Worm (Caenorhabditis elegans) whole organism, young adult: ENCODE measurements around the gene syg-1.

Source experiments
- B0019.2 ChIP-seq: fragments of 200-800 bp; sonication (Bioruptor generic); conservative IDR thresholded peaks from 2 replicates; pipeline ENCODE4 v1.3.6; 2022; ENCODE audit warnings: missing genetic modification reagents, missing genetic modification characterization, missing compliant biosample characterization
- B0261.1 ChIP-seq: sonication (generic microtip); optimal IDR thresholded peaks from 2 replicates; lab custom pipeline; 2016; ENCODE audit warnings: mild to moderate bottlenecking, missing genetic modification characterization, moderate library complexity, missing compliant biosample characterization
- B0336.3 ChIP-seq: fragments of 200-800 bp; sonication (Bioruptor generic); IDR thresholded peaks from 2 replicates; pipeline ENCODE4 v1.3.6; 2022; ENCODE audit warnings: missing genetic modification characterization, missing compliant biosample characterization
- C06A6.2 ChIP-seq: fragments of 200-800 bp; sonication (Bioruptor generic); conservative IDR thresholded peaks from 2 replicates; pipeline ENCODE4 v1.3.6; 2022; ENCODE audit warnings: missing genetic modification characterization, missing compliant biosample characterization
- F10E7.11 ChIP-seq: sonication (generic microtip); optimal IDR thresholded peaks from 2 replicates; lab custom pipeline; 2017; ENCODE audit warnings: mild to moderate bottlenecking, missing genetic modification characterization, moderate library complexity, missing compliant biosample characterization
- F55B11.4 ChIP-seq: sonication (generic microtip); optimal IDR thresholded peaks from 2 replicates; lab custom pipeline; 2016; ENCODE audit warnings: missing compliant biosample characterization, missing genetic modification characterization, borderline replicate concordance; ENCODE audit not compliant: insufficient read depth
- K11D2.4 ChIP-seq: fragments of 200-800 bp; sonication (Bioruptor generic); IDR thresholded peaks from 2 replicates; pipeline ENCODE4 v1.3.6; 2022; ENCODE audit warnings: missing genetic modification reagents, missing genetic modification characterization, missing compliant biosample characterization
- T07F8.4 ChIP-seq: sonication (generic microtip); optimal IDR thresholded peaks from 2 replicates; lab custom pipeline; 2016; ENCODE audit warnings: mild to moderate bottlenecking, missing genetic modification characterization, moderate library complexity, missing compliant biosample characterization
- T26A5.8 ChIP-seq: sonication (generic microtip); optimal IDR thresholded peaks from 2 replicates; lab custom pipeline; 2016; ENCODE audit warnings: missing genetic modification characterization, missing compliant biosample characterization
- Y53F4B.3 ChIP-seq: fragments of 200-800 bp; sonication (Bioruptor generic); IDR thresholded peaks from 2 replicates; pipeline ENCODE4 v1.3.6; 2022; ENCODE audit warnings: missing genetic modification reagents, missing genetic modification characterization, missing compliant biosample characterization
- Y56A3A.18 ChIP-seq: fragments of 200-800 bp; sonication (Bioruptor generic); IDR thresholded peaks from 2 replicates; pipeline ENCODE4 v1.3.6; 2022; ENCODE audit warnings: missing genetic modification reagents, missing genetic modification characterization, missing compliant biosample characterization
- attf-5 ChIP-seq: fragments of 200-800 bp; sonication (Bioruptor generic); optimal IDR thresholded peaks from 2 replicates; lab custom pipeline; 2018; ENCODE audit warnings: mild to moderate bottlenecking, missing genetic modification characterization, missing compliant biosample characterization
- bed-2 ChIP-seq: fragments of 200-800 bp; sonication (Bioruptor generic); IDR thresholded peaks from 2 replicates; pipeline ENCODE4 v1.3.6; 2022; ENCODE audit warnings: missing genetic modification reagents, missing genetic modification characterization, missing compliant biosample characterization
- ceh-100 ChIP-seq: fragments of 200-800 bp; sonication (Bioruptor generic); IDR thresholded peaks from 2 replicates; pipeline ENCODE4 v1.3.6; 2022; ENCODE audit warnings: missing genetic modification reagents, missing genetic modification characterization, missing compliant biosample characterization
- ceh-27 ChIP-seq: fragments of 200-800 bp; sonication (Bioruptor generic); optimal IDR thresholded peaks from 2 replicates; lab custom pipeline; 2018; ENCODE audit warnings: mild to moderate bottlenecking, missing genetic modification characterization, moderate library complexity, missing compliant biosample characterization
- ceh-40 ChIP-seq: fragments of 200-800 bp; sonication (Bioruptor generic); IDR thresholded peaks from 2 replicates; pipeline ENCODE4 v1.3.6; 2022; ENCODE audit warnings: missing genetic modification characterization, missing compliant biosample characterization
- ceh-58 ChIP-seq: fragments of 200-800 bp; sonication (Bioruptor generic); IDR thresholded peaks from 2 replicates; pipeline ENCODE4 v1.3.6; 2022; ENCODE audit warnings: missing genetic modification characterization, missing compliant biosample characterization
- dox-1 ChIP-seq: fragments of 200-800 bp; sonication (Bioruptor generic); IDR thresholded peaks from 2 replicates; pipeline ENCODE4 v1.3.6; 2022; ENCODE audit warnings: missing genetic modification reagents, missing genetic modification characterization, missing compliant biosample characterization
- dpl-1 ChIP-seq: fragments of 150-350 bp; optimal IDR thresholded peaks from 2 replicates; lab custom pipeline; 2014; ENCODE audit warnings: missing biosample characterization, missing genetic modification reagents, missing genetic modification characterization
- efl-1 ChIP-seq: fragments of 150-350 bp; optimal IDR thresholded peaks from 2 replicates; lab custom pipeline; 2014; ENCODE audit warnings: missing biosample characterization, missing genetic modification reagents, missing genetic modification characterization
- egl-44 ChIP-seq: fragments of 200-800 bp; sonication (Bioruptor generic); IDR thresholded peaks from 2 replicates; pipeline ENCODE4 v1.3.6; 2022; ENCODE audit warnings: missing genetic modification reagents, missing genetic modification characterization, missing compliant biosample characterization
- gei-17 ChIP-seq: fragments of 200-800 bp; sonication (Bioruptor generic); optimal IDR thresholded peaks from 2 replicates; lab custom pipeline; 2018; ENCODE audit warnings: mild to moderate bottlenecking, missing genetic modification characterization, missing compliant biosample characterization
- hmg-1.2 ChIP-seq: fragments of 200-800 bp; sonication (Bioruptor generic); IDR thresholded peaks from 2 replicates; pipeline ENCODE4 v1.3.6; 2022; ENCODE audit warnings: missing genetic modification reagents, missing genetic modification characterization, missing compliant biosample characterization
- hmg-20 ChIP-seq: fragments of 200-800 bp; sonication (Bioruptor generic); IDR thresholded peaks from 2 replicates; pipeline ENCODE4 v1.3.6; 2022; ENCODE audit warnings: missing genetic modification reagents, missing genetic modification characterization, missing compliant biosample characterization
- hrde-1 ChIP-seq: sonication (generic microtip); optimal IDR thresholded peaks from 2 replicates; lab custom pipeline; 2016; ENCODE audit warnings: missing genetic modification characterization, mild to moderate bottlenecking, missing compliant biosample characterization, moderate library complexity, missing genotype, missing genetic modification reagents, borderline replicate concordance
- hsf-1 ChIP-seq: fragments of 200-800 bp; sonication (Bioruptor generic); IDR thresholded peaks from 2 replicates; pipeline ENCODE4 v1.3.6; 2022; ENCODE audit warnings: missing genetic modification reagents, missing genetic modification characterization, missing compliant biosample characterization
- let-526 ChIP-seq: fragments of 200-800 bp; sonication (Bioruptor generic); IDR thresholded peaks from 2 replicates; pipeline ENCODE4 v1.3.6; 2022; ENCODE audit warnings: missing genetic modification reagents, missing genetic modification characterization, missing compliant biosample characterization
- let-607 ChIP-seq, 2 experiments: fragments of 200-800 bp in 1 of 2; sonication (Bioruptor generic) in 1 of 2; sonication (generic microtip) in 1 of 2; optimal IDR thresholded peaks; 2 replicates each; lab custom pipeline; 2016 to 2018; ENCODE audit warnings: mild to moderate bottlenecking in 2 of 2, missing compliant biosample characterization in 2 of 2, missing genetic modification characterization in 2 of 2, moderate library complexity in 2 of 2, missing genotype in 1 of 2
- lin-35 ChIP-seq, 3 experiments: fragments of 150-350 bp in 2 of 3; sonication (generic microtip) in 1 of 3; optimal IDR thresholded peaks; 2 replicates each; lab custom pipeline; 2014 to 2018; ENCODE audit warnings: missing biosample characterization in 3 of 3, missing genetic modification characterization in 3 of 3, missing genetic modification reagents in 3 of 3
- lin-54 ChIP-seq: fragments of 200-800 bp; sonication (Bioruptor generic); optimal IDR thresholded peaks from 2 replicates; lab custom pipeline; 2018; ENCODE audit warnings: mild to moderate bottlenecking, missing genetic modification characterization, missing compliant biosample characterization
- lsy-27 ChIP-seq: sonication (generic microtip); optimal IDR thresholded peaks from 2 replicates; lab custom pipeline; 2017; ENCODE audit warnings: missing genetic modification characterization, mild to moderate bottlenecking, missing compliant biosample characterization, antibody characterized with exemption, missing genotype, borderline replicate concordance; ENCODE audit not compliant: insufficient read depth
- madf-10 ChIP-seq: sonication (generic microtip); optimal IDR thresholded peaks from 2 replicates; lab custom pipeline; 2016; ENCODE audit warnings: mild to moderate bottlenecking, missing genetic modification characterization, missing compliant biosample characterization
- madf-6 ChIP-seq: fragments of 200-800 bp; sonication (Bioruptor generic); IDR thresholded peaks from 2 replicates; pipeline ENCODE4 v1.3.6; 2022; ENCODE audit warnings: missing genetic modification reagents, missing genetic modification characterization, missing compliant biosample characterization
- madf-8 ChIP-seq: fragments of 200-800 bp; sonication (Bioruptor generic); conservative IDR thresholded peaks from 2 replicates; pipeline ENCODE4 v1.3.6; 2022; ENCODE audit warnings: missing genetic modification reagents, missing genetic modification characterization, missing compliant biosample characterization
- nfya-2 ChIP-seq: fragments of 200-800 bp; sonication (Bioruptor generic); IDR thresholded peaks from 2 replicates; pipeline ENCODE4 v1.3.6; 2022; ENCODE audit warnings: missing genetic modification reagents, missing genetic modification characterization, missing compliant biosample characterization
- nhr-120 ChIP-seq: fragments of 200-800 bp; sonication (Bioruptor generic); IDR thresholded peaks from 2 replicates; pipeline ENCODE4 v1.3.6; 2022; ENCODE audit warnings: missing genetic modification characterization, missing compliant biosample characterization
- nhr-90 ChIP-seq: sonication (generic microtip); optimal IDR thresholded peaks from 2 replicates; lab custom pipeline; 2016; ENCODE audit warnings: missing genotype, mild to moderate bottlenecking, missing genetic modification characterization, missing compliant biosample characterization
- rec-8 ChIP-seq, 2 experiments: sonication (generic microtip); optimal IDR thresholded peaks; 2 replicates each; lab custom pipeline; 2016; ENCODE audit warnings: mild to moderate bottlenecking in 2 of 2, missing genetic modification characterization in 2 of 2, missing genetic modification reagents in 2 of 2, missing genotype in 2 of 2, missing biosample characterization in 1 of 2, missing compliant biosample characterization in 1 of 2, moderate library complexity in 1 of 2
- sdz-38 ChIP-seq: sonication (generic microtip); optimal IDR thresholded peaks from 2 replicates; lab custom pipeline; 2016; ENCODE audit warnings: missing genotype, missing genetic modification characterization, missing compliant biosample characterization
- sea-2 ChIP-seq: fragments of 200-800 bp; sonication (Bioruptor generic); IDR thresholded peaks from 2 replicates; pipeline ENCODE4 v1.3.6; 2022; ENCODE audit warnings: missing genetic modification characterization, missing compliant biosample characterization
- snpc-3.4 ChIP-seq: sonication (generic microtip); optimal IDR thresholded peaks from 2 replicates; lab custom pipeline; 2017; ENCODE audit warnings: missing genetic modification characterization, mild to moderate bottlenecking, missing compliant biosample characterization, antibody characterized with exemption, moderate library complexity, missing genotype, missing genetic modification reagents
- snpc-4 ChIP-seq, 5 experiments: fragments of 150-350 bp in 1 of 5; sonication (generic microtip) in 4 of 5; optimal IDR thresholded peaks; 2 replicates each; lab custom pipeline; 2014 to 2018; ENCODE audit warnings: missing genetic modification characterization in 5 of 5, missing biosample characterization in 3 of 5, antibody characterized with exemption in 2 of 5, mild to moderate bottlenecking in 2 of 5, missing compliant biosample characterization in 2 of 5, missing genotype in 2 of 5, moderate library complexity in 2 of 5, missing genetic modification reagents in 1 of 5
- somi-1 ChIP-seq: fragments of 200-800 bp; sonication (Bioruptor generic); optimal IDR thresholded peaks from 2 replicates; lab custom pipeline; 2018; ENCODE audit warnings: mild to moderate bottlenecking, missing genetic modification characterization, missing compliant biosample characterization
- tbx-9 ChIP-seq: sonication (generic microtip); optimal IDR thresholded peaks from 2 replicates; lab custom pipeline; 2016; ENCODE audit warnings: borderline replicate concordance, missing genetic modification characterization, inconsistent platforms, missing compliant biosample characterization
- xnd-1 ChIP-seq: sonication (generic microtip); optimal IDR thresholded peaks from 2 replicates; lab custom pipeline; 2016; ENCODE audit warnings: missing genotype, missing genetic modification reagents, missing genetic modification characterization, missing compliant biosample characterization

The syg-1 gene

DNA sequence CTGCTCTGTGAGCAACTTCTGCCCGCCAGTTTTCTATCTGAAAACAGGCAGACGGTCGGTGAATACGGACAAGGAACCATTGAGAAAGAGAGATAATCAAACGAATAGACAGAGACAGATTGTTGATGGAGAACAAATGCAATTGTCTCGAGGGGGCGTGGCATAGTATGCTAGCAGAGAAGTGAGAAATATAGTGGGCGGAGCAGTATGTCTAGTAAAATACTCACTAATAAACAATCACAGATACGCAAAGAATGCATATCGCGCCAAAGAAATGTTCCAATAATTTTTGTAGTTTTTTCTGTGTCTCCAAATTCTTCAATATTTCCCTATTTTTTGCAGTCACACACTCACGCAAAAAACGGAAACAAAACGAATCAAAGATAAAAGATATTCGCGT lies 17.2 kb upstream of the syg-1 start, which contains the start of gene tbc-12 (continued):
- TF ChIP-seq hmg-1.2 (GFP tag; lab: Robert Waterston, UW) (no peak), snpc-4 (GFP tag; optimal IDR thresholded peaks at IDR 0.05; lab: Kevin White, UChicago) (no peak), snpc-4 (tag; optimal IDR thresholded peaks at IDR 0.05; lab: Kevin White, UChicago) (no peak)

- no peak for TF ChIP-seq ceh-58 (GFP tag; lab: Robert Waterston, UW)
- TF ChIP-seq lin-54 (GFP tag; lab: Kevin White, UChicago), result peak; percentile 44
- TF ChIP-seq ceh-27, result no peak
- TF ChIP-seq lsy-27 (tag; lab: Kevin White, UChicago), result no peak
- TF ChIP-seq ceh-40 (GFP tag; lab: Robert Waterston, UW), result no peak
- no peak for TF ChIP-seq snpc-3.4
- TF ChIP-seq K11D2.4, result no peak
- TF ChIP-seq nfya-2 (GFP tag; lab: Robert Waterston, UW), result 0 out of 2 replicates have a peak, but pooled peaks have one; percentile 67
- no peak for TF ChIP-seq gei-17
- peak in 1 of 3 experiments; percentile 16 for TF ChIP-seq lin-35 (GFP tag; optimal IDR thresholded peaks at IDR 0.05; lab: Kevin White, UChicago)
- no peak for TF ChIP-seq let-526
- no peak for TF ChIP-seq F10E7.11
- TF ChIP-seq egl-44 (GFP tag; lab: Robert Waterston, UW), result 0 out of 2 replicates have a peak, but pooled peaks have one; percentile 32
- no peak for TF ChIP-seq sdz-38 (tag; lab: Kevin White, UChicago)
- no peak for TF ChIP-seq tbx-9
- no peak for TF ChIP-seq dpl-1
- no peak for TF ChIP-seq hsf-1 (GFP tag; lab: Robert Waterston, UW)
- TF ChIP-seq efl-1 (GFP tag; lab: Kevin White, UChicago), result no peak
- TF ChIP-seq B0336.3 (GFP tag; lab: Robert Waterston, UW), result no peak
- TF ChIP-seq let-607 (tag; optimal IDR thresholded peaks at IDR 0.05; lab: Kevin White, UChicago), result peak; percentile 51 to 61
- no peak for TF ChIP-seq C06A6.2 (GFP tag; lab: Robert Waterston, UW)
- TF ChIP-seq B0019.2 (GFP tag; lab: Robert Waterston, UW), result no peak
- TF ChIP-seq bed-2 (GFP tag; lab: Robert Waterston, UW), result no peak
- TF ChIP-seq hmg-20 (GFP tag; lab: Robert Waterston, UW), result peak; percentile 55; the same call in 1 of the 2 replicates
- TF ChIP-seq rec-8 (tag; optimal IDR thresholded peaks at IDR 0.05; lab: Kevin White, UChicago), result peak; percentile 33 to 35
- 0 out of 2 replicates have a peak, but pooled peaks have one; percentile 20 for TF ChIP-seq ceh-100
- TF ChIP-seq dox-1 (GFP tag; lab: Robert Waterston, UW), result peak; percentile 66; the same call in 1 of the 2 replicates
- TF ChIP-seq xnd-1 (tag; lab: Kevin White, UChicago), result no peak
- TF ChIP-seq B0261.1 (tag; lab: Kevin White, UChicago), result peak; percentile 75
- TF ChIP-seq T07F8.4 (tag; lab: Kevin White, UChicago), result peak; percentile 58
- TF ChIP-seq sea-2, result no peak
- TF ChIP-seq Y53F4B.3 (GFP tag; lab: Robert Waterston, UW), result no peak
- TF ChIP-seq somi-1 (GFP tag; lab: Kevin White, UChicago), result no peak
- TF ChIP-seq madf-8 (GFP tag; lab: Robert Waterston, UW), result no peak
- TF ChIP-seq madf-6 (GFP tag; lab: Robert Waterston, UW), result peak; percentile 47; the same call in 1 of the 2 replicates
- TF ChIP-seq attf-5, result peak; percentile 20
- TF ChIP-seq hrde-1 (tag; lab: Kevin White, UChicago), result no peak
- no peak for TF ChIP-seq nhr-120 (GFP tag; lab: Robert Waterston, UW)
- TF ChIP-seq Y56A3A.18 (GFP tag; lab: Robert Waterston, UW), result 0 out of 2 replicates have a peak, but pooled peaks have one; percentile 58
- TF ChIP-seq madf-10 (tag; lab: Kevin White, UChicago), result peak; percentile 44
- peak; percentile 66 for TF ChIP-seq nhr-90 (tag; lab: Kevin White, UChicago)
- no peak for TF ChIP-seq T26A5.8 (tag; lab: Kevin White, UChicago)
- TF ChIP-seq F55B11.4 (tag; lab: Kevin White, UChicago), result no peak
Measured at ce11 chrX:2531276-2531675, 16.2 kb upstream of the syg-1 start.
